Fruit fly (Drosophila melanogaster) whole organism, embryonic: ENCODE data around the gene Vps11.

ENCODE experiments used
- Blimp-1 ChIP-seq: fragments of 200-800 bp; sonication (Bioruptor generic); optimal IDR thresholded peaks from 3 replicates; lab custom pipeline; 2018; ENCODE audit warnings: missing biosample characterization, missing genetic modification characterization, mild to moderate bottlenecking, moderate library complexity, missing genetic modification reagents
- CG33213 ChIP-seq: fragments of 200-800 bp; sonication (Bioruptor generic); optimal IDR thresholded peaks from 3 replicates; lab custom pipeline; 2016; ENCODE audit warnings: missing biosample characterization, missing genetic modification characterization
- CG4282 ChIP-seq: fragments of 200-800 bp; sonication (Bioruptor generic); optimal IDR thresholded peaks from 2 replicates; lab custom pipeline; 2016; ENCODE audit warnings: missing biosample characterization, missing genetic modification characterization
- TFAM ChIP-seq: fragments of 200-800 bp; sonication (Bioruptor generic); optimal IDR thresholded peaks from 2 replicates; lab custom pipeline; 2017; ENCODE audit warnings: missing biosample characterization, missing genetic modification characterization, inconsistent platforms
- exex ChIP-seq: fragments of 200-800 bp; sonication (Bioruptor generic); optimal IDR thresholded peaks from 4 replicates; lab custom pipeline; 2018; ENCODE audit warnings: missing biosample characterization, mild to moderate bottlenecking, missing genetic modification characterization, moderate library complexity
- vvl ChIP-seq: fragments of 200-800 bp; sonication (Bioruptor generic); IDR thresholded peaks from 2 replicates; pipeline ENCODE4 v1.3.6; 2022; ENCODE audit warnings: missing biosample characterization, missing genetic modification characterization
- wek ChIP-seq: fragments of 200-800 bp; sonication (Bioruptor generic); optimal IDR thresholded peaks from 3 replicates; lab custom pipeline; 2018; ENCODE audit warnings: missing biosample characterization, mild to moderate bottlenecking, missing genetic modification characterization, moderate library complexity

DNA sequence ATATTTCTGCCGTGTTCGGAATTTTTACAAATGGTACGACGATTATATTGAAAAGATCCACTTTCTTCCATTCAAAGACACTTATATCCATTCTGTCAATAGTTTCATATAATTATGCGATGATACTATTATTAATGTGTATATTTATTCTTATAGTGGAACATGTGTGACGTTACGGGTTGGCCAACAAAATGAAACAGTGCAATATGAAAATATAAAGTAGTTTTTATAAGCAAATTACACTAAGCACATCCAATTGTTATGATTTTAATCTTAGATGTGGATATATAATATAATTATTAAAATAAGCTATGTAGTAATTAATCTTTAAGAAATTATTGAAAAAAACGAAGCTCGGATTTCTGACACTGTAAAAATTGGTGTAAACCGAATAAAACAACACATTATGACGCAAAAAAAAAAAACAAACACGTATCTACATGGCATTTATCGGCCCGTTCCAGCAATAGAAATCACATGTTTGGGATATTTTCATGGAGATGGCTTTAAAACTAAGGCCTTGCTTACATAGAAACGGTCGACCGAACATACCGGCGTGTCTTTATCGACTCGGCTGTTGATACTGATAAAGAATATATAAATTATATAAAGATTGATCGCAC is at the start of gene Vps11:
- TF ChIP-seq TFAM (GFP tag; lab: Kevin White, UChicago) (no peak), vvl (GFP tag; lab: Robert Waterston, UW) (no peak), CG4282 (GFP tag; lab: Kevin White, UChicago) (no peak), CG33213 (GFP tag; lab: Kevin White, UChicago) (no peak), wek (no peak), Blimp-1 (GFP tag; lab: Kevin White, UChicago) (no peak), exex (tag; lab: Kevin White, UChicago) (no peak)
